Fruit fly (Drosophila melanogaster) whole organism, embryonic: ENCODE results near the gene Pde11.
A peak's percentile ranks its signal among the peaks of the same experiment; 100 is the strongest.

ENCODE experiments used
- Atf6 ChIP-seq: fragments of 200-800 bp; sonication (Bioruptor generic); IDR thresholded peaks from 2 replicates; pipeline ENCODE4 v1.3.6; 2022; ENCODE audit warnings: missing biosample characterization, missing genetic modification characterization
- B-H1 ChIP-seq: fragments of 200-800 bp; sonication (Bioruptor generic); IDR thresholded peaks from 3 replicates; pipeline ENCODE4 v1.3.6; 2022; ENCODE audit warnings: missing biosample characterization, missing genetic modification characterization
- CG10274 ChIP-seq: fragments of 200-800 bp; sonication (Bioruptor generic); optimal IDR thresholded peaks from 3 replicates; lab custom pipeline; 2017; ENCODE audit warnings: missing biosample characterization, mild to moderate bottlenecking, missing genetic modification characterization
- CG10366 ChIP-seq: fragments of 200-800 bp; sonication (Bioruptor generic); IDR thresholded peaks from 2 replicates; pipeline ENCODE4 v1.3.6; 2022; ENCODE audit warnings: missing biosample characterization, missing genetic modification characterization
- CG11456 ChIP-seq: fragments of 200-800 bp; sonication (Bioruptor generic); IDR thresholded peaks from 3 replicates; pipeline ENCODE4 v1.3.6; 2022; ENCODE audit warnings: missing biosample characterization, missing genetic modification characterization
- CG11723 ChIP-seq: fragments of 200-800 bp; sonication (Bioruptor generic); optimal IDR thresholded peaks from 2 replicates; lab custom pipeline; 2017; ENCODE audit warnings: missing biosample characterization, mild to moderate bottlenecking, missing genetic modification characterization
- CG12071 ChIP-seq: fragments of 200-800 bp; sonication (Bioruptor generic); optimal IDR thresholded peaks from 3 replicates; lab custom pipeline; 2018; ENCODE audit warnings: missing biosample characterization, mild to moderate bottlenecking, missing genetic modification characterization
- CG12236 ChIP-seq: fragments of 200-800 bp; sonication (Bioruptor generic); optimal IDR thresholded peaks from 2 replicates; lab custom pipeline; 2016; ENCODE audit warnings: missing biosample characterization, missing genetic modification characterization
- CG13287 ChIP-seq: fragments of 200-800 bp; sonication (Bioruptor generic); IDR thresholded peaks from 2 replicates; pipeline ENCODE4 v1.3.6; 2022; ENCODE audit warnings: missing biosample characterization, missing genetic modification characterization; ENCODE audit not compliant: partially characterized antibody
- CG14710 ChIP-seq: fragments of 200-800 bp; sonication (Bioruptor generic); optimal IDR thresholded peaks from 3 replicates; lab custom pipeline; 2019; ENCODE audit warnings: missing biosample characterization, mild to moderate bottlenecking, missing genetic modification characterization, moderate library complexity
- CG15073 ChIP-seq: fragments of 200-800 bp; sonication (Bioruptor generic); optimal IDR thresholded peaks from 2 replicates; lab custom pipeline; 2016; ENCODE audit warnings: missing biosample characterization, missing genetic modification characterization
- CG15514 ChIP-seq: fragments of 200-800 bp; sonication (Bioruptor generic); optimal IDR thresholded peaks from 3 replicates; lab custom pipeline; 2017; ENCODE audit warnings: missing biosample characterization, missing genetic modification characterization, mild to moderate bottlenecking, moderate library complexity, missing genetic modification reagents
- CG2120 ChIP-seq: fragments of 200-800 bp; sonication (Bioruptor generic); optimal IDR thresholded peaks from 3 replicates; lab custom pipeline; 2016; ENCODE audit warnings: missing biosample characterization, missing genetic modification characterization
- CG2712 ChIP-seq: fragments of 200-800 bp; optimal IDR thresholded peaks from 3 replicates; lab custom pipeline; 2019; ENCODE audit warnings: missing biosample characterization, mild to moderate bottlenecking, missing genetic modification characterization, moderate library complexity
- CG3407 ChIP-seq: fragments of 200-800 bp; sonication (Bioruptor generic); optimal IDR thresholded peaks from 2 replicates; lab custom pipeline; 2018; ENCODE audit warnings: missing biosample characterization, mild to moderate bottlenecking, missing genetic modification characterization
- CG43689 ChIP-seq: fragments of 200-800 bp; sonication (Bioruptor generic); IDR thresholded peaks from 2 replicates; pipeline ENCODE4 v1.3.6; 2022; ENCODE audit warnings: missing biosample characterization, missing genetic modification characterization
- CG4820 ChIP-seq: fragments of 200-800 bp; sonication (Bioruptor generic); optimal IDR thresholded peaks from 3 replicates; lab custom pipeline; 2016; ENCODE audit warnings: missing biosample characterization, missing genetic modification characterization
- CG5245 ChIP-seq: fragments of 200-800 bp; sonication (Bioruptor generic); optimal IDR thresholded peaks from 3 replicates; lab custom pipeline; 2016; ENCODE audit warnings: missing biosample characterization, missing genetic modification characterization
- CG6765 ChIP-seq: fragments of 200-800 bp; sonication (Bioruptor generic); optimal IDR thresholded peaks from 3 replicates; lab custom pipeline; 2017; ENCODE audit warnings: missing biosample characterization, mild to moderate bottlenecking, missing genetic modification characterization
- CG6813 ChIP-seq: fragments of 200-800 bp; sonication (Bioruptor generic); optimal IDR thresholded peaks from 2 replicates; lab custom pipeline; 2017; ENCODE audit warnings: missing biosample characterization, missing genetic modification characterization, mild to moderate bottlenecking, moderate library complexity, missing genetic modification reagents
- CG6854 ChIP-seq: fragments of 200-800 bp; sonication (Bioruptor generic); optimal IDR thresholded peaks from 3 replicates; lab custom pipeline; 2017; ENCODE audit warnings: missing biosample characterization, mild to moderate bottlenecking, missing genetic modification characterization
- CG7745 ChIP-seq: fragments of 200-800 bp; sonication (Bioruptor generic); optimal IDR thresholded peaks from 2 replicates; lab custom pipeline; 2018; ENCODE audit warnings: missing biosample characterization, mild to moderate bottlenecking, missing genetic modification characterization, moderate library complexity
- D19A ChIP-seq: fragments of 200-800 bp; optimal IDR thresholded peaks from 3 replicates; lab custom pipeline; 2019; ENCODE audit warnings: missing biosample characterization, mild to moderate bottlenecking, missing genetic modification characterization, moderate library complexity
- Eip74EF ChIP-seq, 2 experiments: fragments of 200-800 bp in 1 of 2; fragments of >200 bp in 1 of 2; sonication (Bioruptor generic) in 1 of 2; optimal IDR thresholded peaks; 2 replicates each; lab custom pipeline; 2017 to 2019; ENCODE audit warnings: missing biosample characterization in 2 of 2, missing genetic modification characterization in 2 of 2, mild to moderate bottlenecking in 1 of 2, moderate library complexity in 1 of 2
- Hand ChIP-seq: fragments of 200-800 bp; sonication (Bioruptor generic); optimal IDR thresholded peaks from 2 replicates; lab custom pipeline; 2017; ENCODE audit warnings: mild to moderate bottlenecking, missing biosample characterization, missing genetic modification reagents, missing genetic modification characterization
- Oli ChIP-seq: fragments of 200-800 bp; sonication (Bioruptor generic); optimal IDR thresholded peaks from 2 replicates; lab custom pipeline; 2018; ENCODE audit warnings: missing biosample characterization, mild to moderate bottlenecking, missing genetic modification characterization, moderate library complexity
- Ptx1 ChIP-seq: fragments of 200-800 bp; sonication (Bioruptor generic); IDR thresholded peaks from 2 replicates; pipeline ENCODE4 v1.3.6; 2022; ENCODE audit warnings: missing biosample characterization, missing genetic modification characterization
- Sox100B ChIP-seq: fragments of 200-800 bp; sonication (Bioruptor generic); optimal IDR thresholded peaks from 3 replicates; lab custom pipeline; 2018; ENCODE audit warnings: missing biosample characterization, mild to moderate bottlenecking, missing genetic modification characterization
- Sox102F ChIP-seq: fragments of 200-800 bp; sonication (Bioruptor generic); optimal IDR thresholded peaks from 2 replicates; lab custom pipeline; 2018; ENCODE audit warnings: missing biosample characterization, mild to moderate bottlenecking, missing genetic modification characterization, moderate library complexity
- Usf ChIP-seq: fragments of 200-800 bp; sonication (Bioruptor generic); optimal IDR thresholded peaks from 2 replicates; lab custom pipeline; 2017; ENCODE audit warnings: missing genotype, missing biosample characterization, missing genetic modification characterization
- Vsx1 ChIP-seq: fragments of 200-800 bp; sonication (Bioruptor generic); optimal IDR thresholded peaks from 2 replicates; lab custom pipeline; 2017; ENCODE audit warnings: missing biosample characterization, mild to moderate bottlenecking, missing genetic modification characterization, missing genetic modification reagents
- amos ChIP-seq: fragments of 200-800 bp; sonication (Bioruptor generic); IDR thresholded peaks from 2 replicates; pipeline ENCODE4 v1.3.6; 2022; ENCODE audit warnings: missing biosample characterization, missing genetic modification characterization; ENCODE audit not compliant: partially characterized antibody
- ara ChIP-seq: fragments of 200-800 bp; sonication (Bioruptor generic); IDR thresholded peaks from 2 replicates; pipeline ENCODE4 v1.3.6; 2022; ENCODE audit warnings: missing biosample characterization, missing genetic modification characterization
- ase ChIP-seq: fragments of 200-800 bp; sonication (Bioruptor generic); IDR thresholded peaks from 3 replicates; pipeline ENCODE4 v1.3.6; 2022; ENCODE audit warnings: missing biosample characterization, missing genetic modification characterization
- br ChIP-seq: fragments of >200 bp; optimal IDR thresholded peaks from 2 replicates; lab custom pipeline; 2017
- bsh ChIP-seq, 2 experiments: fragments of 200-800 bp; sonication (Bioruptor generic); optimal IDR thresholded peaks; 2 replicates each; lab custom pipeline; 2017 to 2018; ENCODE audit warnings: mild to moderate bottlenecking in 2 of 2, missing biosample characterization in 2 of 2, missing genetic modification characterization in 2 of 2, moderate library complexity in 1 of 2
- cad ChIP-seq: fragments of >200 bp; optimal IDR thresholded peaks from 2 replicates; lab custom pipeline; 2017; ENCODE audit warnings: missing biosample characterization, missing genetic modification characterization
- da ChIP-seq: fragments of 200-800 bp; sonication (Bioruptor generic); optimal IDR thresholded peaks from 2 replicates; lab custom pipeline; 2016; ENCODE audit warnings: missing biosample characterization, missing genetic modification characterization
- dmrt11E ChIP-seq: fragments of 200-800 bp; sonication (Bioruptor generic); optimal IDR thresholded peaks from 3 replicates; lab custom pipeline; 2018; ENCODE audit warnings: missing biosample characterization, mild to moderate bottlenecking, missing genetic modification characterization, moderate library complexity
- gcm2 ChIP-seq: fragments of 200-800 bp; sonication (Bioruptor generic); optimal IDR thresholded peaks from 2 replicates; lab custom pipeline; 2016; ENCODE audit warnings: missing biosample characterization, missing genetic modification characterization
- gfzf ChIP-seq: fragments of 200-800 bp; sonication (Bioruptor generic); optimal IDR thresholded peaks from 2 replicates; lab custom pipeline; 2016; ENCODE audit warnings: missing biosample characterization, mild to moderate bottlenecking, missing genetic modification characterization, moderate library complexity
- grn ChIP-seq: fragments of 200-800 bp; sonication (Bioruptor generic); optimal IDR thresholded peaks from 3 replicates; lab custom pipeline; 2017; ENCODE audit warnings: missing biosample characterization, missing genetic modification characterization
- hb ChIP-seq: fragments of 200-800 bp; sonication (Bioruptor generic); IDR thresholded peaks from 3 replicates; pipeline ENCODE4 v1.3.6; 2022; ENCODE audit warnings: missing biosample characterization, missing genetic modification characterization; ENCODE audit not compliant: partially characterized antibody
- kni ChIP-seq: fragments of 200-800 bp; sonication (Bioruptor generic); optimal IDR thresholded peaks from 3 replicates; lab custom pipeline; 2017; ENCODE audit warnings: mild to moderate bottlenecking, missing biosample characterization, missing genetic modification reagents, missing genetic modification characterization
- odd ChIP-seq: fragments of 200-800 bp; sonication (Bioruptor generic); optimal IDR thresholded peaks from 2 replicates; lab custom pipeline; 2017; ENCODE audit warnings: missing biosample characterization, mild to moderate bottlenecking, missing genetic modification characterization
- pzg ChIP-seq: fragments of 200-800 bp; sonication (Bioruptor generic); optimal IDR thresholded peaks from 3 replicates; lab custom pipeline; 2018; ENCODE audit warnings: missing biosample characterization, mild to moderate bottlenecking, missing genetic modification characterization, moderate library complexity
- sc ChIP-seq, 3 experiments: fragments of >200 bp in 2 of 3; fragments of 200-800 bp in 1 of 3; sonication (Bioruptor generic) in 1 of 3; optimal IDR thresholded peaks; 2 replicates in 2 of 3; 3 replicates in 1 of 3; lab custom pipeline; 2017; ENCODE audit warnings: mild to moderate bottlenecking in 1 of 3, missing biosample characterization in 1 of 3, missing genetic modification characterization in 1 of 3, missing genetic modification reagents in 1 of 3
- sim ChIP-seq: fragments of 200-800 bp; sonication (Bioruptor generic); IDR thresholded peaks from 2 replicates; pipeline ENCODE4 v1.3.6; 2022; ENCODE audit warnings: missing biosample characterization, missing genetic modification characterization
- sob ChIP-seq: fragments of 200-800 bp; sonication (Bioruptor generic); IDR thresholded peaks from 2 replicates; pipeline ENCODE4 v1.3.6; 2022; ENCODE audit warnings: missing biosample characterization, missing genetic modification characterization
- tx ChIP-seq: fragments of 200-800 bp; sonication (Bioruptor generic); optimal IDR thresholded peaks from 2 replicates; lab custom pipeline; 2016; ENCODE audit warnings: missing biosample characterization, missing genetic modification characterization
- zfh1 ChIP-seq: fragments of 200-800 bp; sonication (Bioruptor generic); IDR thresholded peaks from 3 replicates; pipeline ENCODE4 v1.3.6; 2022; ENCODE audit warnings: missing biosample characterization, missing genetic modification characterization

The Pde11 gene

DNA sequence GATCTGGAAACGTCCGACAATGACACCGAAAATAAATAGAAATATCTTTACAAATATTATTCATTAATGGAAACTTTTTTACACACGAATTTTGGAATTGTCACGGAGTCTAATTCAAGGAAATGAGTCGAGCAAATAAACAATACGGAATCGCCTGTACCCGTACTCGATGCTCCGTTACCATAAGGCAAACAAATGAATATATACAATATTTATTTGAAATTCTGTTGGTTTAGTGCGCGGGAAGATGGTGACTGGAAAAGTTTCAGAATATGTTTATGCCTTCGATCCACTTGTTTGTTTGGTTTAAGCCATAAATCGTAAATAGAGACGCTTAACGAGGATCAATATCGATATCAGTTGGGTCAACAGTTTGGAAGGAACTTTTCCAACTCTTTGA is 33.8 kb downstream of the Pde11 start (continued):
- TF ChIP-seq sim (no peak), gcm2 (no peak), ara (GFP tag; lab: Robert Waterston, UW) (no peak), CG14710 (tag; lab: Kevin White, UChicago) (peak; percentile 23), D19A (no peak), pzg (GFP tag; lab: Kevin White, UChicago) (no peak), CG2712 (tag; lab: Kevin White, UChicago) (no peak), CG11456 (no peak), zfh1 (no peak), amos (no peak), kni (no peak), ase (GFP tag; lab: Robert Waterston, UW) (no peak), Ptx1 (GFP tag; lab: Robert Waterston, UW) (no peak), hb (no peak), gfzf (GFP tag; lab: Kevin White, UChicago) (no peak), CG15073 (GFP tag; lab: Kevin White, UChicago) (no peak), CG12071 (GFP tag; lab: Kevin White, UChicago) (no peak), CG6765 (GFP tag; lab: Kevin White, UChicago) (no peak), CG6854 (GFP tag; lab: Kevin White, UChicago) (no peak), CG10274 (GFP tag; lab: Kevin White, UChicago) (no peak), CG7745 (peak; percentile 9), Sox100B (GFP tag; lab: Kevin White, UChicago) (no peak), Hand (GFP tag; lab: Kevin White, UChicago) (no peak), odd (GFP tag; lab: Kevin White, UChicago) (no peak), CG2120 (GFP tag; lab: Kevin White, UChicago) (no peak), bsh (GFP tag; optimal IDR thresholded peaks at IDR 0.05; lab: Kevin White, UChicago) (peak in 1 of 2 experiments; percentile 6), CG10366 (GFP tag; lab: Robert Waterston, UW) (no peak), CG11723 (GFP tag; lab: Kevin White, UChicago) (no peak), Sox102F (GFP tag; lab: Kevin White, UChicago) (no peak), Usf (GFP tag; lab: Kevin White, UChicago) (no peak), Eip74EF (GFP tag; optimal IDR thresholded peaks at IDR 0.05; lab: Kevin White, UChicago) (no peak), tx (no peak), CG15514 (GFP tag; lab: Kevin White, UChicago) (peak; percentile 23), sob (no peak), Atf6 (GFP tag; lab: Robert Waterston, UW) (peak; percentile 49), dmrt11E (tag; lab: Kevin White, UChicago) (peak; percentile 17), CG4820 (no peak), CG12236 (GFP tag; lab: Kevin White, UChicago) (no peak), CG5245 (GFP tag; lab: Kevin White, UChicago) (no peak), da (GFP tag; lab: Kevin White, UChicago) (no peak), CG6813 (GFP tag; lab: Kevin White, UChicago) (peak; percentile 11), CG13287 (GFP tag; lab: Robert Waterston, UW) (no peak), grn (no peak), B-H1 (GFP tag; lab: Robert Waterston, UW) (no peak), Vsx1 (GFP tag; lab: Kevin White, UChicago) (peak; percentile 9), sc (optimal IDR thresholded peaks at IDR 0.05; lab: Kevin White, UChicago) (no peak), sc (GFP tag; optimal IDR thresholded peaks at IDR 0.05; lab: Kevin White, UChicago) (no peak), CG3407 (GFP tag; lab: Kevin White, UChicago) (no peak), Oli (tag; lab: Kevin White, UChicago) (no peak), br (no peak), cad (no peak), CG43689 (no peak)
